Fruit fly (Drosophila melanogaster): ENCODE data around the gene TwdlZ.

The TwdlZ gene

dm6 chrX:16766868-16767431 lies 29.0 kb downstream of the TwdlZ start:
- TF ChIP-seq CG6163 (GFP tag; IDR thresholded peaks at IDR 0.05) (0 out of 3 replicates have a peak, but pooled peaks have one; percentile 16), eg (GFP tag; IDR thresholded peaks at IDR 0.05) (0 out of 3 replicates have a peak, but pooled peaks have one; percentile 9), Eip78C (GFP tag) (peak; percentile 39), Eip93F (GFP tag; optimal IDR thresholded peaks at IDR 0.05) (no peak), ss (GFP tag; optimal IDR thresholded peaks at IDR 0.05) (peak in 1 of 2 experiments; percentile 33), Ets21C (GFP tag; optimal IDR thresholded peaks at IDR 0.05) (no peak), CG15336 (GFP tag; IDR thresholded peaks at IDR 0.05) (0 out of 2 replicates have a peak, but pooled peaks have one; percentile 26), svp (GFP tag) (peak; percentile 45), Smox (GFP tag; optimal IDR thresholded peaks at IDR 0.05) (no peak)

dm6 chrX:16768770-16769169 lies 30.8 kb downstream of the TwdlZ start:
- TF ChIP-seq fd59A (GFP tag; optimal IDR thresholded peaks at IDR 0.05), result no peak
- TF ChIP-seq CG11902 (GFP tag; optimal IDR thresholded peaks at IDR 0.05), result no peak
- TF ChIP-seq CG6792 (GFP tag; optimal IDR thresholded peaks at IDR 0.05), result no peak
- no peak for TF ChIP-seq esn (GFP tag; optimal IDR thresholded peaks at IDR 0.05)
- no peak for TF ChIP-seq CG3032 (tag; optimal IDR thresholded peaks at IDR 0.05)
- TF ChIP-seq Hr38 (GFP tag; optimal IDR thresholded peaks at IDR 0.05), result no peak
- peak; percentile 39 for TF ChIP-seq CG32006 (GFP tag; optimal IDR thresholded peaks at IDR 0.05)
- TF ChIP-seq Eip78C (GFP tag), result peak; percentile 54
- TF ChIP-seq CG6808 (GFP tag; optimal IDR thresholded peaks at IDR 0.05), result no peak
- TF ChIP-seq CG6854 (GFP tag; optimal IDR thresholded peaks at IDR 0.05), result no peak
- no peak for TF ChIP-seq dsx (GFP tag; optimal IDR thresholded peaks at IDR 0.05; ENCODE audit: poor library complexity, severe bottlenecking)

- peak; percentile 20 for TF ChIP-seq CG31627 (GFP tag; optimal IDR thresholded peaks at IDR 0.05)
- TF ChIP-seq Met (GFP tag; optimal IDR thresholded peaks at IDR 0.05), result peak; percentile 39
- peak; percentile 55 for TF ChIP-seq spab (GFP tag; optimal IDR thresholded peaks at IDR 0.05)
- peak; percentile 22 for TF ChIP-seq Lpt (GFP tag; optimal IDR thresholded peaks at IDR 0.05)
- TF ChIP-seq dac (GFP tag; optimal IDR thresholded peaks at IDR 0.05), result no peak
- TF ChIP-seq CG6808 (GFP tag; optimal IDR thresholded peaks at IDR 0.05), result peak; percentile 69
- TF ChIP-seq CG6276 (GFP tag; optimal IDR thresholded peaks at IDR 0.05), result peak; percentile 35
- peak; percentile 41 for TF ChIP-seq CG34406 (GFP tag; optimal IDR thresholded peaks at IDR 0.05)
- peak; percentile 27 for TF ChIP-seq Sox14 (GFP tag; optimal IDR thresholded peaks at IDR 0.05)
- peak; percentile 62 for TF ChIP-seq topi (GFP tag; optimal IDR thresholded peaks at IDR 0.05)
- peak; percentile 86 for TF ChIP-seq eg (GFP tag; IDR thresholded peaks at IDR 0.05)
- TF ChIP-seq Hr38 (GFP tag; optimal IDR thresholded peaks at IDR 0.05), result no peak
- TF ChIP-seq esn (GFP tag; optimal IDR thresholded peaks at IDR 0.05), result peak; percentile 26
- no peak for TF ChIP-seq fd85E (GFP tag; optimal IDR thresholded peaks at IDR 0.05)
- TF ChIP-seq acj6 (GFP tag; optimal IDR thresholded peaks at IDR 0.05), result peak; percentile 51
- no peak for TF ChIP-seq vri (GFP tag; optimal IDR thresholded peaks at IDR 0.05)
- TF ChIP-seq fd59A (GFP tag; optimal IDR thresholded peaks at IDR 0.05), result peak; percentile 0
- TF ChIP-seq Gug (GFP tag; IDR thresholded peaks at IDR 0.05), result peak; percentile 78
- TF ChIP-seq CG11294 (GFP tag; IDR thresholded peaks at IDR 0.05), result peak; percentile 61
- no peak for TF ChIP-seq fkh (GFP tag; optimal IDR thresholded peaks at IDR 0.05)
- TF ChIP-seq CG3032 (tag; optimal IDR thresholded peaks at IDR 0.05), result peak; percentile 72
- peak; percentile 33 for TF ChIP-seq achi (GFP tag; optimal IDR thresholded peaks at IDR 0.05)
- TF ChIP-seq CG6854 (GFP tag; optimal IDR thresholded peaks at IDR 0.05), result no peak
- peak; percentile 52 for TF ChIP-seq pdm3 (GFP tag; optimal IDR thresholded peaks at IDR 0.05)
- no peak for TF ChIP-seq Sox15 (GFP tag; optimal IDR thresholded peaks at IDR 0.05)
- peak; percentile 75 for TF ChIP-seq CG10669 (GFP tag; optimal IDR thresholded peaks at IDR 0.05)
- no peak for TF ChIP-seq Ets21C (GFP tag; optimal IDR thresholded peaks at IDR 0.05)
- TF ChIP-seq CG3919 (GFP tag; optimal IDR thresholded peaks at IDR 0.05), result peak; percentile 70
- TF ChIP-seq CG8119 (GFP tag; IDR thresholded peaks at IDR 0.05), result peak; percentile 64; the same call in 2 of the 3 replicates
- TF ChIP-seq CG7368 (GFP tag; optimal IDR thresholded peaks at IDR 0.05), result peak; percentile 49
- TF ChIP-seq CG6163 (GFP tag; IDR thresholded peaks at IDR 0.05), result peak; percentile 92
- TF ChIP-seq dsx (GFP tag; optimal IDR thresholded peaks at IDR 0.05; ENCODE audit: poor library complexity, severe bottlenecking), result peak; percentile 63
- no peak for TF ChIP-seq Blimp-1 (GFP tag; optimal IDR thresholded peaks at IDR 0.05)
- TF ChIP-seq Hr4 (GFP tag; optimal IDR thresholded peaks at IDR 0.05), result peak; percentile 65
These were observed 35.2 kb downstream of the TwdlZ start for dm6 chrX:16772882-16773827.
